Fruit fly (Drosophila melanogaster): ENCODE measurements around the gene gudu.

gudu gene

DNA sequence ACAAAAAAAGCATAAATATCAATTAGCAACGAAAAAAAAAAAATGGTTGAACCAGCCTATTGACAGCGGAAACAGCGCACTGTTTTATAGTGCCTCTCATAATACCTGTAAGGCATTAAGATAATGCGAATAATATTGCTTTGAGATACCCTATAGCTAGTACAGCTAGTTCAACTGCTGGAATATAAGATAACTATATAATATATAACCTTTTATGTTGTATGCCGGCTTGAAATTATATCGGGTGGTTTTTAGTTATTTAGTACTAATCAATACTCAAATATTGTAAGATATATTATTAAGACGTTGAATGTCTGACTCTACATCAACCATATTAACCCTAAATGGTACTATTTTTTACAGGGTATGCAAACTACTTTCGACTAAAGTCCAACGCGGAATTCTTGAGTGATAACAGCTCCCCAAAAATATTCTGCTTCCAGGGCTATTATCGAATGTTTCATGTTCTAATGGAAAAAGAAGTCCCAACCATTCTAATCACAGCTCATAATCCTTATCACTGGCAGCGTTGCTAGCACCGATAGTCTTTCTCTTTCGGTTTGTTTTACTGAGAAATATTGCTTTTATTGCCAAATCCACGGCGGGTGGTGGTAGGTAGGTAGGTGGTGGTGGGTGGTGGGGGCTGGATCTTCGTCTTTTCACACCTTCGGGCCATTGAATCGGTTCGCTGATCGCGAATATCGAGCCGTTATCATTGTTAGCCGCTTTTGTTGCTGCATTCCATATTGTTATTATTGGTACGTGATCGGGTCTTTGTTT lies 45.8 kb downstream of the gudu start (continued):
- TF ChIP-seq peb (GFP tag; IDR thresholded peaks at IDR 0.05) (peak; percentile 57; the same call in 1 of the 2 replicates), kay (GFP tag; optimal IDR thresholded peaks at IDR 0.05) (no peak), CG9932 (GFP tag; IDR thresholded peaks at IDR 0.05) (peak; percentile 88), Adf1 (GFP tag; IDR thresholded peaks at IDR 0.05) (peak; percentile 71), pfk (GFP tag; optimal IDR thresholded peaks at IDR 0.05) (no peak), vnd (GFP tag; IDR thresholded peaks at IDR 0.05; ENCODE audit: partially characterized antibody) (no peak), Sox100B (GFP tag; optimal IDR thresholded peaks at IDR 0.05) (peak; percentile 71), aop (GFP tag; IDR thresholded peaks at IDR 0.05) (no peak), disco-r (GFP tag; optimal IDR thresholded peaks at IDR 0.05) (no peak), hkb (optimal IDR thresholded peaks at IDR 0.05) (no peak), hkb (GFP tag; IDR thresholded peaks at IDR 0.05) (peak; percentile 87), fd96Cb (tag; optimal IDR thresholded peaks at IDR 0.05) (peak; percentile 63), CG10267 (tag; optimal IDR thresholded peaks at IDR 0.05) (peak; percentile 60), GATAe (GFP tag; conservative IDR thresholded peaks at IDR 0.05) (peak; percentile 59; the same call in 1 of the 2 replicates), al (GFP tag; IDR thresholded peaks at IDR 0.05) (peak; percentile 88), CG10543 (GFP tag; optimal IDR thresholded peaks at IDR 0.05) (peak; percentile 59), vfl (GFP tag; optimal IDR thresholded peaks at IDR 0.05) (no peak), Ssrp (tag; optimal IDR thresholded peaks at IDR 0.05) (peak; percentile 59), Antp (GFP tag; optimal IDR thresholded peaks at IDR 0.05) (no peak), sqz (GFP tag; optimal IDR thresholded peaks at IDR 0.05) (no peak), gro (GFP tag; optimal IDR thresholded peaks at IDR 0.05) (no peak), CG3163 (GFP tag; optimal IDR thresholded peaks at IDR 0.05) (no peak), unc-4 (GFP tag; IDR thresholded peaks at IDR 0.05; ENCODE audit: partially characterized antibody) (no peak), CG12659 (GFP tag; optimal IDR thresholded peaks at IDR 0.05) (peak; percentile 87), Optix (GFP tag; IDR thresholded peaks at IDR 0.05) (no peak), CG18764 (GFP tag; optimal IDR thresholded peaks at IDR 0.05) (no peak), br (optimal IDR thresholded peaks at IDR 0.05) (no peak), CG4707 (GFP tag; optimal IDR thresholded peaks at IDR 0.05) (no peak), Tbp (GFP tag; optimal IDR thresholded peaks at IDR 0.05) (no peak), slou (GFP tag; optimal IDR thresholded peaks at IDR 0.05) (no peak), CG6654 (GFP tag; optimal IDR thresholded peaks at IDR 0.05) (no peak), ewg (GFP tag; optimal IDR thresholded peaks at IDR 0.05) (peak; percentile 25), CG8924 (tag; optimal IDR thresholded peaks at IDR 0.05) (peak; percentile 89), ssp (GFP tag; IDR thresholded peaks at IDR 0.05) (peak; percentile 68), gfzf (GFP tag; optimal IDR thresholded peaks at IDR 0.05) (no peak), Dll (GFP tag; IDR thresholded peaks at IDR 0.05; ENCODE audit: partially characterized antibody) (no peak), CG12744 (GFP tag; optimal IDR thresholded peaks at IDR 0.05) (no peak), Nf-YC (tag; optimal IDR thresholded peaks at IDR 0.05) (no peak), pita (GFP tag; optimal IDR thresholded peaks at IDR 0.05) (no peak), ato (GFP tag; IDR thresholded peaks at IDR 0.05; ENCODE audit: partially characterized antibody) (no peak), Drgx (GFP tag; IDR thresholded peaks at IDR 0.05) (peak; percentile 53; the same call in 1 of the 2 replicates), CG3281 (GFP tag; optimal IDR thresholded peaks at IDR 0.05) (peak; percentile 74), CG11247 (GFP tag; IDR thresholded peaks at IDR 0.05) (peak; percentile 83), Sin3A (optimal IDR thresholded peaks at IDR 0.05) (no peak), grn (GFP tag; optimal IDR thresholded peaks at IDR 0.05) (no peak), amos (GFP tag; IDR thresholded peaks at IDR 0.05; ENCODE audit: partially characterized antibody) (no peak), sd (tag; optimal IDR thresholded peaks at IDR 0.05) (peak; percentile 93), tll (GFP tag; optimal IDR thresholded peaks at IDR 0.05) (no peak), BEAF-32 (GFP tag; optimal IDR thresholded peaks at IDR 0.05) (no peak), Meics (GFP tag; optimal IDR thresholded peaks at IDR 0.05) (peak; percentile 80)

Measured in whole organism, embryonic.